Fruit fly (Drosophila melanogaster): ENCODE results near the gene Pebp1.
A peak's percentile ranks its signal among the peaks of the same experiment; 100 is the strongest.

Pebp1 gene

DNA sequence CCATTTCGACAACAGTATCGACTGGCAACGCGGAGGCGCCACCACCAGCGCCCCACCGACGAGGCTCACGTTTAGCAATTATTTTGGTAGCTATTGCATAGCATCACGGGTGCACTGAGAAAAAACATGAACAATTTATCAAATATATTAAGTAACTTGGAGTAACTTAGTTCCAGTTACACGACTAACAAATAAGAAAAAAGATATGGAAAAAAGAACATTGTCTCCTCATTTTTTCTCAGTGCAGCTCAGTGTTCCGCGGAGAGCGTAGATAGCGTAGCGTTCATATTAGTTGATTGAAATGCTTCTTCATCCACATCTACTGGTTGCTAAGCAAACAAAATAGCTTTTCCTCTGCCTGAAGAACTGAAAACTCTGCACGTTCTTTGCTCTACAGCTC is 49.5 kb downstream of the Pebp1 start:
- TF ChIP-seq CG14711 (tag; optimal IDR thresholded peaks at IDR 0.05) (no peak), kay (GFP tag; ENCODE audit: borderline replicate concordance) (peak; percentile 2)

Data from whole organism, adult.